Fruit fly (Drosophila melanogaster): ENCODE results near the gene CG4199.

Gene CG4199

DNA sequence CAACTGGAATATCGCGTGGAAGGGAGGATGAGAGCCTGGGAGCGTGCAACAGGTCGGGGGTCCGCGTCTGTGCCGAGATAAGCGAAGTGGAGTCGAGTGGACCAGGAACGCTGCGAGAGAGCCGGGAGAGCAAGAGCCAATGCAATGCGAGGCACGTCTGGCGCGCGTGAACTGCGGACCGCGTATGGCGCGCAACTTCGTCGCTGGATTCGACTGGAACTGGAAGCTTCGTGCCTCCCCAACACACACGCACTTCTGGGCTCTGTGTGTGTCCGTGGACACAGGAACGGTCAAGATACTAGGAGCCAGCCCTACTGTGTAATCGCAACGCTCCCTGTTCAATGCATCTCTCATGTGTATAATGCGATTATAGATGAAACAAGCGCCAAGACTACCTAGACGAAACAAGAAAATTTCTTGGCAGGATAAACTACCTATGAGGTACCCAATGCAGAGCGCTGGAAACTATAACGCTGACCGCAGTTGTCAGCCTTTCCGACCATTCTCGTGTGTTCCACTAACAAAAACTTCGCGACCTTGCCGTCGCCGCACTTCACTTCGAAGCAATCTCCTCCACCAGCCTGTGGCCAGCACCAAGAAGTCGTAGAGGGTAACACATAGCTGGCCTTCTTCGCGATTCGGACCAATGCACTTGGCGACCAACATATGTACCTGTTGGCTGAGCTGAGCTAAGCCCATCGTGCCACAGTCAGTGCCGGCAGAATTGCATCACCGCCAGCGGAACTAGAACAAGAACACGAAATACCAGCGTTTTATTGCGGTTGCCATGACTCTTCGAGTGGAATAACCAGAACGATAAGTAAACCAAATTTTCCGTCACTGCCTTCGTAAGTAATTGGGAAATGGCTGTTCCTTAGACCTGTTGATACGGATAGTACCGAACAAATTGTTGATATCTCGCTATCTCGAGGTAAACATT is 1.1 kb downstream of the CG4199 start, which contains the start of gene Rtca (continued):
- TF ChIP-seq knrl (GFP tag; IDR thresholded peaks at IDR 0.05; ENCODE audit: partially characterized antibody) (no peak), pum (GFP tag; optimal IDR thresholded peaks at IDR 0.05) (peak; percentile 45), chn (GFP tag; optimal IDR thresholded peaks at IDR 0.05) (peak; percentile 32), da (GFP tag; optimal IDR thresholded peaks at IDR 0.05) (no peak), CG9817 (tag; optimal IDR thresholded peaks at IDR 0.05) (peak; percentile 54), CG2678 (tag; optimal IDR thresholded peaks at IDR 0.05) (peak; percentile 81), Med (GFP tag) (peak; percentile 93), CG8388 (GFP tag; optimal IDR thresholded peaks at IDR 0.05) (peak; percentile 40), ac (GFP tag; optimal IDR thresholded peaks at IDR 0.05) (no peak), CG18011 (GFP tag; optimal IDR thresholded peaks at IDR 0.05) (peak; percentile 21), Meics (GFP tag; optimal IDR thresholded peaks at IDR 0.05) (peak; percentile 74), Bteb2 (GFP tag; optimal IDR thresholded peaks at IDR 0.05) (peak; percentile 52), ase (GFP tag; IDR thresholded peaks at IDR 0.05) (no peak), CG33557 (GFP tag; optimal IDR thresholded peaks at IDR 0.05) (no peak), hkb (optimal IDR thresholded peaks at IDR 0.05) (no peak), hkb (GFP tag; IDR thresholded peaks at IDR 0.05) (peak; percentile 79), CG3726 (GFP tag; IDR thresholded peaks at IDR 0.05) (0 out of 3 replicates have a peak, but pooled peaks have one; percentile 62), CG14860 (GFP tag; IDR thresholded peaks at IDR 0.05; ENCODE audit: partially characterized antibody) (no peak), zen2 (GFP tag; IDR thresholded peaks at IDR 0.05; ENCODE audit: partially characterized antibody) (no peak), CG3163 (GFP tag; optimal IDR thresholded peaks at IDR 0.05) (peak; percentile 55), Six4 (GFP tag; optimal IDR thresholded peaks at IDR 0.05) (peak; percentile 33), CG10431 (GFP tag; optimal IDR thresholded peaks at IDR 0.05) (no peak), Aef1 (GFP tag; IDR thresholded peaks at IDR 0.05) (peak; percentile 68), ap (GFP tag; IDR thresholded peaks at IDR 0.05) (peak; percentile 20; the same call in 1 of the 2 replicates), lab (GFP tag; optimal IDR thresholded peaks at IDR 0.05) (peak; percentile 89), CG5245 (GFP tag; optimal IDR thresholded peaks at IDR 0.05) (peak; percentile 18), slbo (GFP tag; IDR thresholded peaks at IDR 0.05) (peak; percentile 77), Fer1 (GFP tag; optimal IDR thresholded peaks at IDR 0.05) (peak; percentile 89), CTCF (GFP tag; optimal IDR thresholded peaks at IDR 0.05) (no peak), so (GFP tag; IDR thresholded peaks at IDR 0.05) (no peak; the same call in 2 of the 3 replicates), CG10959 (GFP tag; IDR thresholded peaks at IDR 0.05) (peak; percentile 42; the same call in 1 of the 2 replicates), esg (GFP tag; conservative IDR thresholded peaks at IDR 0.05) (peak; percentile 72), CG1024 (GFP tag; IDR thresholded peaks at IDR 0.05) (no peak), repo (GFP tag; optimal IDR thresholded peaks at IDR 0.05) (peak; percentile 47), Mad (GFP tag; optimal IDR thresholded peaks at IDR 0.05) (peak; percentile 35), CG15479 (GFP tag; optimal IDR thresholded peaks at IDR 0.05) (peak; percentile 10), Ravus (GFP tag; IDR thresholded peaks at IDR 0.05) (no peak), exex (tag; optimal IDR thresholded peaks at IDR 0.05) (no peak), mld (GFP tag; IDR thresholded peaks at IDR 0.05; ENCODE audit: partially characterized antibody) (no peak), CG14014 (GFP tag; IDR thresholded peaks at IDR 0.05) (peak; percentile 72), mirr (GFP tag; optimal IDR thresholded peaks at IDR 0.05) (no peak), Dfd (GFP tag; optimal IDR thresholded peaks at IDR 0.05) (no peak), CG13624 (GFP tag; optimal IDR thresholded peaks at IDR 0.05) (peak; percentile 51), jigr1 (GFP tag; IDR thresholded peaks at IDR 0.05) (no peak), Neu2 (GFP tag; optimal IDR thresholded peaks at IDR 0.05; ENCODE audit: borderline replicate concordance) (no peak), Lhr (GFP tag; optimal IDR thresholded peaks at IDR 0.05) (no peak), B-H2 (GFP tag; optimal IDR thresholded peaks at IDR 0.05) (no peak), ems (GFP tag; optimal IDR thresholded peaks at IDR 0.05) (peak; percentile 57), dysf (GFP tag; IDR thresholded peaks at IDR 0.05) (peak; percentile 82), CG12104 (GFP tag; optimal IDR thresholded peaks at IDR 0.05) (peak; percentile 48)

Data from whole organism, embryonic.